Fruit fly (Drosophila melanogaster) whole organism, embryonic: Measurements from ENCODE around the gene CG12640.

Source experiments
- CG10543 ChIP-seq: fragments of 200-800 bp; sonication (Bioruptor generic); optimal IDR thresholded peaks from 3 replicates; lab custom pipeline; 2017; ENCODE audit warnings: missing biosample characterization, mild to moderate bottlenecking, missing genetic modification characterization, moderate library complexity
- CG11504 ChIP-seq: fragments of 200-800 bp; sonication (Bioruptor generic); optimal IDR thresholded peaks from 3 replicates; lab custom pipeline; 2019; ENCODE audit warnings: missing biosample characterization, mild to moderate bottlenecking, missing genetic modification characterization, moderate library complexity
- CG12769 ChIP-seq: fragments of 200-800 bp; sonication (Bioruptor generic); optimal IDR thresholded peaks from 2 replicates; lab custom pipeline; 2019; ENCODE audit warnings: missing biosample characterization, mild to moderate bottlenecking, missing genetic modification characterization, moderate library complexity
- CG13894 ChIP-seq: fragments of 200-800 bp; sonication (Bioruptor generic); optimal IDR thresholded peaks from 3 replicates; lab custom pipeline; 2018; ENCODE audit warnings: missing biosample characterization, mild to moderate bottlenecking, missing genetic modification characterization, moderate library complexity
- CG15011 ChIP-seq: fragments of 200-800 bp; sonication (Bioruptor generic); optimal IDR thresholded peaks from 3 replicates; lab custom pipeline; 2018; ENCODE audit warnings: missing biosample characterization, mild to moderate bottlenecking, missing genetic modification characterization
- CG1832 ChIP-seq: fragments of 200-800 bp; sonication (Bioruptor generic); optimal IDR thresholded peaks from 2 replicates; lab custom pipeline; 2017; ENCODE audit warnings: missing biosample characterization, mild to moderate bottlenecking, missing genetic modification characterization, inconsistent platforms
- CG18599 ChIP-seq: fragments of 200-800 bp; sonication (Bioruptor generic); optimal IDR thresholded peaks from 3 replicates; lab custom pipeline; 2017; ENCODE audit warnings: missing biosample characterization, missing genetic modification characterization, mild to moderate bottlenecking, moderate library complexity, missing genetic modification reagents
- CG18764 ChIP-seq: fragments of 200-800 bp; sonication (Bioruptor generic); optimal IDR thresholded peaks from 3 replicates; lab custom pipeline; 2016; ENCODE audit warnings: missing biosample characterization, missing genetic modification characterization
- CG32767 ChIP-seq: fragments of 200-800 bp; sonication (Bioruptor generic); IDR thresholded peaks from 2 replicates; pipeline ENCODE4 v1.3.6; 2022; ENCODE audit warnings: missing biosample characterization, missing genetic modification characterization
- CG42726 ChIP-seq: fragments of 200-800 bp; sonication (Bioruptor generic); IDR thresholded peaks from 2 replicates; pipeline ENCODE4 v1.3.6; 2022; ENCODE audit warnings: missing biosample characterization, missing genetic modification characterization; ENCODE audit not compliant: partially characterized antibody
- CoRest ChIP-seq: fragments of 200-800 bp; sonication (Bioruptor generic); optimal IDR thresholded peaks from 3 replicates; lab custom pipeline; 2018; ENCODE audit warnings: missing biosample characterization, mild to moderate bottlenecking, missing genetic modification characterization, moderate library complexity
- D19A ChIP-seq: fragments of 200-800 bp; optimal IDR thresholded peaks from 3 replicates; lab custom pipeline; 2019; ENCODE audit warnings: missing biosample characterization, mild to moderate bottlenecking, missing genetic modification characterization, moderate library complexity
- Dfd ChIP-seq, 2 experiments: fragments of >200 bp; optimal IDR thresholded peaks; 2 replicates each; lab custom pipeline; 2017; ENCODE audit warnings: missing biosample characterization in 2 of 2, missing genetic modification characterization in 2 of 2
- Dip2 ChIP-seq: fragments of 200-800 bp; sonication (Bioruptor generic); IDR thresholded peaks from 2 replicates; pipeline ENCODE4 v1.3.6; 2022; ENCODE audit warnings: missing biosample characterization, missing genetic modification characterization
- Fer1 ChIP-seq: fragments of 200-800 bp; sonication (Bioruptor generic); optimal IDR thresholded peaks from 2 replicates; lab custom pipeline; 2017; ENCODE audit warnings: missing biosample characterization, mild to moderate bottlenecking, missing genetic modification characterization
- Hey ChIP-seq: fragments of 200-800 bp; sonication (Bioruptor generic); optimal IDR thresholded peaks from 3 replicates; lab custom pipeline; 2018; ENCODE audit warnings: missing biosample characterization, mild to moderate bottlenecking, missing genetic modification characterization
- Med ChIP-seq: fragments of 200-800 bp; sonication (Bioruptor generic); peaks from one replicate; lab custom pipeline; 2016; ENCODE audit warnings: missing biosample characterization, missing genetic modification characterization, mild to moderate bottlenecking, inconsistent platforms, moderate library complexity
- Tbp ChIP-seq: fragments of >200 bp; optimal IDR thresholded peaks from 2 replicates; lab custom pipeline; 2018; ENCODE audit warnings: missing biosample characterization, missing genetic modification characterization
- Xrp1 ChIP-seq: fragments of 200-800 bp; sonication (Bioruptor generic); IDR thresholded peaks from 2 replicates; pipeline ENCODE4 v1.3.6; 2022; ENCODE audit warnings: missing biosample characterization, missing genetic modification characterization
- abd-A ChIP-seq: fragments of 200-800 bp; sonication (Bioruptor generic); optimal IDR thresholded peaks from 3 replicates; lab custom pipeline; 2019; ENCODE audit warnings: missing biosample characterization, mild to moderate bottlenecking, missing genetic modification characterization, moderate library complexity
- al ChIP-seq: fragments of 200-800 bp; sonication (Bioruptor generic); IDR thresholded peaks from 2 replicates; pipeline ENCODE4 v1.3.6; 2022; ENCODE audit warnings: missing biosample characterization, missing genetic modification characterization
- crol ChIP-seq: fragments of 200-800 bp; sonication (Bioruptor generic); IDR thresholded peaks from 2 replicates; pipeline ENCODE4 v1.3.6; 2022; ENCODE audit warnings: missing biosample characterization, missing genetic modification characterization
- cwo ChIP-seq: fragments of 200-800 bp; sonication (Bioruptor generic); optimal IDR thresholded peaks from 3 replicates; lab custom pipeline; 2017; ENCODE audit warnings: missing biosample characterization, missing genetic modification characterization, mild to moderate bottlenecking, moderate library complexity, missing genetic modification reagents
- exex ChIP-seq: fragments of 200-800 bp; sonication (Bioruptor generic); optimal IDR thresholded peaks from 4 replicates; lab custom pipeline; 2018; ENCODE audit warnings: missing biosample characterization, mild to moderate bottlenecking, missing genetic modification characterization, moderate library complexity
- fu2 ChIP-seq: fragments of 200-800 bp; sonication (Bioruptor generic); optimal IDR thresholded peaks from 2 replicates; lab custom pipeline; 2016; ENCODE audit warnings: missing biosample characterization, missing genetic modification characterization
- gce ChIP-seq: fragments of 200-800 bp; sonication (Bioruptor generic); IDR thresholded peaks from 3 replicates; pipeline ENCODE4 v1.3.6; 2022; ENCODE audit warnings: missing biosample characterization, missing genetic modification characterization
- gsb ChIP-seq: fragments of 200-800 bp; sonication (Bioruptor generic); IDR thresholded peaks from 2 replicates; pipeline ENCODE4 v1.3.6; 2022; ENCODE audit warnings: missing biosample characterization, missing genetic modification characterization
- h ChIP-seq: fragments of >200 bp; optimal IDR thresholded peaks from 2 replicates; lab custom pipeline; 2017
- hb ChIP-seq: fragments of 200-800 bp; sonication (Bioruptor generic); IDR thresholded peaks from 3 replicates; pipeline ENCODE4 v1.3.6; 2022; ENCODE audit warnings: missing biosample characterization, missing genetic modification characterization; ENCODE audit not compliant: partially characterized antibody
- insv ChIP-seq, 2 experiments: fragments of 200-800 bp; sonication (Bioruptor generic); optimal IDR thresholded peaks; 3 replicates each; lab custom pipeline; 2016 to 2018; ENCODE audit warnings: missing biosample characterization in 2 of 2, missing genetic modification characterization in 2 of 2
- mam ChIP-seq: fragments of 200-800 bp; sonication (Bioruptor generic); optimal IDR thresholded peaks from 3 replicates; lab custom pipeline; 2016; ENCODE audit warnings: missing biosample characterization, missing genetic modification characterization
- mirr ChIP-seq: fragments of 200-800 bp; sonication (Bioruptor generic); optimal IDR thresholded peaks from 3 replicates; lab custom pipeline; 2018; ENCODE audit warnings: missing biosample characterization, mild to moderate bottlenecking, missing genetic modification characterization
- otp ChIP-seq: fragments of 200-800 bp; sonication (Bioruptor generic); IDR thresholded peaks from 3 replicates; pipeline ENCODE4, ENCODE4 v1.3.6; 2022; ENCODE audit warnings: missing biosample characterization, missing genetic modification characterization
- pan ChIP-seq, 4 experiments: fragments of >200 bp in 3 of 4; fragments of 200-800 bp in 1 of 4; sonication (Bioruptor generic) in 1 of 4; optimal IDR thresholded peaks in 3 of 4; IDR thresholded peaks in 1 of 4; 2 replicates each; pipeline versions ENCODE4 v1.3.6 to Lab custom; 2017 to 2022; ENCODE audit warnings: missing biosample characterization in 2 of 4, missing genetic modification characterization in 2 of 4, mixed read lengths in 1 of 4
- prd ChIP-seq, 3 experiments: fragments of >200 bp in 2 of 3; fragments of 200-800 bp in 1 of 3; sonication (Bioruptor generic) in 1 of 3; optimal IDR thresholded peaks in 2 of 3; IDR thresholded peaks in 1 of 3; 2 replicates in 2 of 3; 3 replicates in 1 of 3; pipeline versions ENCODE4 v1.3.6 to Lab custom; 2017 to 2022; ENCODE audit warnings: missing biosample characterization in 1 of 3, missing genetic modification characterization in 1 of 3
- scrt ChIP-seq: fragments of 200-800 bp; sonication (Bioruptor generic); optimal IDR thresholded peaks from 2 replicates; lab custom pipeline; 2018; ENCODE audit warnings: missing biosample characterization, mild to moderate bottlenecking, missing genetic modification characterization, moderate library complexity
- sd ChIP-seq: fragments of 200-800 bp; sonication (Bioruptor generic); optimal IDR thresholded peaks from 3 replicates; lab custom pipeline; 2018; ENCODE audit warnings: missing biosample characterization, mild to moderate bottlenecking, missing genetic modification characterization, moderate library complexity
- sens ChIP-seq: fragments of 200-800 bp; sonication (Bioruptor generic); peaks from one replicate; lab custom pipeline; 2016; ENCODE audit warnings: missing biosample characterization, missing genetic modification characterization
- seq ChIP-seq: fragments of 200-800 bp; sonication (Bioruptor generic); IDR thresholded peaks from 2 replicates; pipeline ENCODE4 v1.3.6; 2022; ENCODE audit warnings: missing biosample characterization, missing genetic modification characterization
- slbo ChIP-seq: fragments of 200-800 bp; sonication (Bioruptor generic); IDR thresholded peaks from 2 replicates; pipeline ENCODE4 v1.3.6; 2022; ENCODE audit warnings: missing biosample characterization, missing genetic modification characterization
- sob ChIP-seq: fragments of 200-800 bp; sonication (Bioruptor generic); IDR thresholded peaks from 2 replicates; pipeline ENCODE4 v1.3.6; 2022; ENCODE audit warnings: missing biosample characterization, missing genetic modification characterization
- stc ChIP-seq: fragments of 200-800 bp; sonication (Bioruptor generic); IDR thresholded peaks from 2 replicates; pipeline ENCODE4 v1.3.6; 2022; ENCODE audit warnings: missing biosample characterization, missing genetic modification characterization
- tna ChIP-seq: fragments of 200-800 bp; sonication (Bioruptor generic); IDR thresholded peaks from 2 replicates; pipeline ENCODE4 v1.3.6; 2022; ENCODE audit warnings: missing biosample characterization, missing genetic modification characterization; ENCODE audit not compliant: partially characterized antibody
- twi ChIP-seq: fragments of 200-800 bp; optimal IDR thresholded peaks from 2 replicates; lab custom pipeline; 2019; ENCODE audit warnings: missing biosample characterization, mild to moderate bottlenecking, missing genetic modification characterization, moderate library complexity
- yki ChIP-seq: fragments of >200 bp; optimal IDR thresholded peaks from 3 replicates; lab custom pipeline; 2018

CG12640 gene

dm6 chrX:10454795-10455194 is 22.2 kb upstream of the CG12640 start, which contains the start of gene CG32683:
Gene CG32683, minus strand, starts transcription at chrX:10454895.
- TF ChIP-seq scrt (peak; percentile 88), mam (GFP tag; lab: Kevin White, UChicago) (no peak), CG13894 (tag; lab: Kevin White, UChicago) (peak; percentile 46)

dm6 chrX:10417129-10417528 is 15.5 kb downstream of the CG12640 start, which contains the start of gene RabX2:
Gene RabX2, plus strand, starts transcription at chrX:10417429.
- TF ChIP-seq Hey (tag; lab: Kevin White, UChicago) (no peak), stc (GFP tag; lab: Robert Waterston, UW) (no peak), D19A (tag; lab: Kevin White, UChicago) (no peak), Dip2 (GFP tag; lab: Robert Waterston, UW) (no peak), CG1832 (GFP tag; lab: Kevin White, UChicago) (no peak), sens (GFP tag; lab: Kevin White, UChicago) (no peak), hb (no peak), gce (GFP tag; lab: Robert Waterston, UW) (no peak), CG11504 (tag; lab: Kevin White, UChicago) (no peak), gsb (GFP tag; lab: Robert Waterston, UW) (no peak), yki (lab: Kevin White, UChicago) (no peak), CoRest (tag; lab: Kevin White, UChicago) (no peak), otp (GFP tag; lab: Robert Waterston, UW) (no peak), CG18764 (GFP tag; lab: Kevin White, UChicago) (no peak)

dm6 chrX:10398959-10399358 is 33.7 kb downstream of the CG12640 start:
- TF ChIP-seq CG10543 (peak; percentile 48), crol (peak; percentile 62), Med (peak; percentile 17), h (lab: Kevin White, UChicago) (no peak), sob (GFP tag; lab: Robert Waterston, UW) (no peak), CG32767 (GFP tag; lab: Robert Waterston, UW) (0 out of 2 replicates have a peak, but pooled peaks have one; percentile 7), fu2 (GFP tag; lab: Kevin White, UChicago) (no peak), tna (GFP tag; lab: Robert Waterston, UW) (no peak), sd (tag; lab: Kevin White, UChicago) (peak; percentile 64), cwo (GFP tag; lab: Kevin White, UChicago) (peak; percentile 22), CG12769 (tag; lab: Kevin White, UChicago) (peak; percentile 32), abd-A (peak; percentile 67), CG18599 (GFP tag; lab: Kevin White, UChicago) (peak; percentile 23), twi (tag; lab: Kevin White, UChicago) (no peak), CG18764 (GFP tag; lab: Kevin White, UChicago) (no peak)

- TF ChIP-seq CG42726 (GFP tag; lab: Robert Waterston, UW) (no peak), Dfd (GFP tag; optimal IDR thresholded peaks at IDR 0.05; lab: Kevin White, UChicago) (no peak), seq (GFP tag; lab: Robert Waterston, UW) (no peak), pan (optimal IDR thresholded peaks at IDR 0.05; lab: Kevin White, UChicago) (no peak), pan (GFP tag; optimal IDR thresholded peaks at IDR 0.05 in 1 of 2, IDR thresholded peaks at IDR 0.05 in 1 of 2) (peak in 1 of 2 experiments; percentile 70), CG15011 (GFP tag; lab: Kevin White, UChicago) (peak; percentile 6), prd (optimal IDR thresholded peaks at IDR 0.05; lab: Kevin White, UChicago) (no peak), prd (GFP tag; IDR thresholded peaks at IDR 0.05; lab: Robert Waterston, UW) (peak; percentile 50; the same call in 2 of the 3 replicates), Fer1 (peak; percentile 43), Tbp (GFP tag; lab: Kevin White, UChicago) (no peak), al (GFP tag; lab: Robert Waterston, UW) (peak; percentile 42; the same call in 1 of the 2 replicates), Xrp1 (GFP tag; lab: Robert Waterston, UW) (0 out of 2 replicates have a peak, but pooled peaks have one; percentile 38), mirr (GFP tag; lab: Kevin White, UChicago) (peak; percentile 48), slbo (GFP tag; lab: Robert Waterston, UW) (peak; percentile 63), exex (tag; lab: Kevin White, UChicago) (peak; percentile 81), insv (GFP tag; optimal IDR thresholded peaks at IDR 0.05; lab: Kevin White, UChicago) (no peak)
These were observed 35.0 kb downstream of the CG12640 start for dm6 chrX:10397514-10398133.
